Worm (Caenorhabditis elegans): ENCODE results near the gene unc-86.

DNA sequence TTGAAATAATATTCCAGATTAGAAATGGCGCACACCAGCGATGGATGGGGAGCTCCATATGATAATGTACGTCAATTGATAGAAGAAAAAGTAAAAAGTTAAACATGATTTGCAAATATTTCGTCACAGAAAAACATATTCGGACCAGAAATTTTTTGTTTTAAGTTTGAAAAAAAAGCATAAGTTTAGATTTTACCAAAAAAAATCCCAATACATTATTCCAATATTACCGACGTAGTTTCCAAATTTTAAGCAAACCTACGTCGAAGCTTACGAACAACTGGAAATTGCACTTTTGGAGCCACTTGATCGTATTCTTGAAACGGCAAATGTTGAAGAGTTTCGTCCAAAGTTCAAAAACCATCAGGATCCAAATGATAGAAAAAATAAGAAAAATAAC is 16.5 kb upstream of the unc-86 start, which contains the start of gene henn-1:
- TF ChIP-seq dmd-4 (tag; optimal IDR thresholded peaks at IDR 0.05; ENCODE audit: borderline replicate concordance): no peak
- TF ChIP-seq nhr-11 (tag; optimal IDR thresholded peaks at IDR 0.05): no peak
- no peak for TF ChIP-seq syd-9 (tag; optimal IDR thresholded peaks at IDR 0.05)
- TF ChIP-seq ama-1 (optimal IDR thresholded peaks at IDR 0.05): no peak

Measured in whole organism, late embryonic.